Fruit fly (Drosophila melanogaster) whole organism: ENCODE measurements around the gene CG32365.

Experiments used
- Dll ChIP-seq: fragments of >200 bp; optimal IDR thresholded peaks from 2 replicates; lab custom pipeline; 2017
- EcR ChIP-seq, 2 experiments: fragments of >200 bp; optimal IDR thresholded peaks; 2 replicates each; lab custom pipeline; 2017; ENCODE audit warnings: missing biosample characterization in 2 of 2, missing genetic modification characterization in 2 of 2, missing genetic modification reagents in 2 of 2
- pan ChIP-seq: fragments of >200 bp; optimal IDR thresholded peaks from 2 replicates; lab custom pipeline; 2017
- psq ChIP-seq: fragments of >200 bp; optimal IDR thresholded peaks from 2 replicates; lab custom pipeline; 2017
- usp ChIP-seq: fragments of >200 bp; optimal IDR thresholded peaks from 2 replicates; lab custom pipeline; 2017; ENCODE audit warnings: missing biosample characterization, missing genetic modification characterization, mixed read lengths

dm6 chr3L:7863267-7863765, 5.5 kb upstream of the CG32365 start:
- TF ChIP-seq psq (no peak), EcR (GFP tag; optimal IDR thresholded peaks at IDR 0.05; lab: Kevin White, UChicago) (no peak), Dll (lab: Kevin White, UChicago) (peak; percentile 12), pan (no peak), usp (GFP tag; lab: Kevin White, UChicago) (no peak)
